Fruit fly (Drosophila melanogaster) ovary, adult (tissue): ENCODE measurements around the gene Dna2.

Experiments used
- CG17801 ChIP-seq: fragments of 200-800 bp; optimal IDR thresholded peaks from 2 replicates; lab custom pipeline; 2019; ENCODE audit warnings: missing biosample characterization, mild to moderate bottlenecking, missing genetic modification characterization, moderate library complexity; ENCODE audit not compliant: partially characterized antibody

The Dna2 gene

dm6 chrX:10009794-10010614 lies at the start of gene Dna2:
Dna2 (plus strand) TSS chrX:10010481.
- TF ChIP-seq CG17801 = no peak

dm6 chrX:9964778-9965291 lies 45.4 kb upstream of the Dna2 start, which contains the start of the genes CG1791 and CG1889:
CG1791 (minus strand) TSS chrX:9964878.
CG1889 (plus strand) TSS chrX:9965241.
- TF ChIP-seq CG17801 = no peak

- no peak for TF ChIP-seq CG17801
Observed at dm6 chrX:9975973-9976372, 34.3 kb upstream of the Dna2 start.

DNA sequence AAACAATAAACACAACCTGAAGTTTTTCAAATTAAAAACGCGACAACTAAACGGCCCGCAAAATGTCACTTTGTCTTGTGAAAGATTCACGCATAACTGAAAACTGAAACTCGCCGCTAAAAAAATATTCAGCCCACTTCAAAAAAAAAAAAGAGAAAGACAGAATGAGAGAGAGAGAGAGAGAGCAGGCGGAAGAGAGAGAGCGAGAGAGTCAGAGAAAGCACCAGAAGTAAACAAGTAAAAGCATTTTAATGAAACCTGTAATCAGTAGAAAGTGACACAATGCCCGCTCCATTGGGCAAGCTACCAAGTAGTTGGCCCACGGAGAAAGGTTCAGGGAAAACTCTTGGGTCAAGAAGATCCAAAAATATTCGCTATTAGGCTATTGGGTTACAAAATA lies 33.0 kb upstream of the Dna2 start, which contains the start of gene CG43386:
Gene CG43386 (minus strand): TSS at position 101 of the 400 bp plus-strand sequence.
- no peak for TF ChIP-seq CG17801

- TF ChIP-seq CG17801 = no peak
Observed at dm6 chrX:9980464-9980863, 29.8 kb upstream of the Dna2 start, which contains the start of gene CG15252. CG15252 (minus strand) TSS chrX:9980564.

dm6 chrX:9987361-9988087 lies 22.8 kb upstream of the Dna2 start:
- TF ChIP-seq CG17801 = no peak

DNA sequence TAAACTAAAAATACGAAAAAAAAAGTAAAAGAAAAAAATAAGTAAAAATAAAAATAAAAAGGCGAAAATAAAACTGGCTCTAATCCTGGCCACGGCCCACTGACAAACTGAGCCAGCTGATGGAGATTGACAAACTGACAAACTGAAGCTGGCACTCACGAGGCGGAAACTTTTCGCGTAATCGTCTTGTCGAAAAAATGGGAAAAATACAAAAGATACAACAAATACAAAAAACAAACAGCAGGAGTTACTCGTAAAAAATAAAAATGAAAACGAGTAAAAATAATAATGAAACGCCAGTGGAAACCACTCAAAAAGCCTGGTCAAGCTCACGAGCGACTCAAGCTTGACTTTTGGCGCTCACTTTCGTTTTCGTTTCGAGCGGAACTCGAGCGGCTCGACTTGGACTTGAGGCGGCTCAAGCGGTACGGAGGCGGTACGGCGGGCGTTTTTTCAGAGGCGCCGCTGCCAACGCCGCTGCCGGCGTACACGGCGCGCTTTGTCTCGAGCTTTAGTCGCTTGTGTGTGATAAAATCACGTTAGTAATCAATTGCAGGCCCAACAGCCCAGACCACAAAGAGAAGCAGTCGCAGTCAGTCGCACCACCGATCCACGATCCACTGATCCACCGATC lies 21.0 kb upstream of the Dna2 start, which contains the start of gene CG32694:
Gene CG32694 (plus strand): TSS at position 537 of the 634 bp plus-strand sequence.
- no peak for TF ChIP-seq CG17801

DNA sequence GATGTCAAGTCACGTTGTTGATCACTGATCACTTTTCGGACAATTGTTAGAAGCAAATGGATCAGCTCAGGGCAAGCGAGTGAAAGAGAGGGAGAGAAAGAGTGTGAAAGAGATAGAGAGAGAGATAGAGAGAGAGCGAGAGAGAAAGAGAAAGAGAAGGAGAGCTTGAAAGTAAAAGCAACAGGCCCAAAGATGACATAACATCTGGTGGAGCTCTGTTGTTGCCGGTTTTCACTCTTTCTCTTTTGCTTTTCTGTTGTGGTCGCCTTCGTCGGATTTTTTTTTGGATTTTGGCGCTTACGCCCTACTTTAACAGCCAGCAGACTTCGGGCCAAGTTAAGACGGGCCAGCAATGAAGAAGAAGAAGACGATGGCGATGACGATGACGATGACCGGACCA lies 19.3 kb upstream of the Dna2 start:
- no peak for TF ChIP-seq CG17801

DNA sequence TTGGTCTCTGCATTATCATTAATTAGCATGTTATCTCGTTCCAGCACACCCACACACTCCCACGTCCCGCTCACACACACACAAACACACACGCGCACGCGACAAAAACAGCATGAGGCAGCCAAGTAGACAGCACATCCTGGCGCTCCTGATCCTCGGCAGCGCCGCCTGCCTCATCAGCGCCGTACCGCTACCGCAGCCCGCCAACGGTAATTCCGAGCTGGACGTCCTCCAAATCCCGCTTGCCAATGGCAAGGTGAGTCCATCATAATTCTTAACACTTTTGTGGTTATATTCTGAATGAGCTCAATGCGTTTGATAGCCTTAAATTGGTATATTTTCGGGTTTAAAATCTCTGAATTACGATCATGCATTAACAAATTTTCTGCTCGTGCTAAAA lies 17.3 kb upstream of the Dna2 start:
- TF ChIP-seq CG17801 = no peak

dm6 chrX:9993427-9994218 lies 16.7 kb upstream of the Dna2 start:
- no peak for TF ChIP-seq CG17801

- no peak for TF ChIP-seq CG17801
Observed at dm6 chrX:10008576-10009260, 1.6 kb upstream of the Dna2 start, which contains the start of gene CG33557. CG33557 (plus strand) TSS chrX:10009210.

DNA sequence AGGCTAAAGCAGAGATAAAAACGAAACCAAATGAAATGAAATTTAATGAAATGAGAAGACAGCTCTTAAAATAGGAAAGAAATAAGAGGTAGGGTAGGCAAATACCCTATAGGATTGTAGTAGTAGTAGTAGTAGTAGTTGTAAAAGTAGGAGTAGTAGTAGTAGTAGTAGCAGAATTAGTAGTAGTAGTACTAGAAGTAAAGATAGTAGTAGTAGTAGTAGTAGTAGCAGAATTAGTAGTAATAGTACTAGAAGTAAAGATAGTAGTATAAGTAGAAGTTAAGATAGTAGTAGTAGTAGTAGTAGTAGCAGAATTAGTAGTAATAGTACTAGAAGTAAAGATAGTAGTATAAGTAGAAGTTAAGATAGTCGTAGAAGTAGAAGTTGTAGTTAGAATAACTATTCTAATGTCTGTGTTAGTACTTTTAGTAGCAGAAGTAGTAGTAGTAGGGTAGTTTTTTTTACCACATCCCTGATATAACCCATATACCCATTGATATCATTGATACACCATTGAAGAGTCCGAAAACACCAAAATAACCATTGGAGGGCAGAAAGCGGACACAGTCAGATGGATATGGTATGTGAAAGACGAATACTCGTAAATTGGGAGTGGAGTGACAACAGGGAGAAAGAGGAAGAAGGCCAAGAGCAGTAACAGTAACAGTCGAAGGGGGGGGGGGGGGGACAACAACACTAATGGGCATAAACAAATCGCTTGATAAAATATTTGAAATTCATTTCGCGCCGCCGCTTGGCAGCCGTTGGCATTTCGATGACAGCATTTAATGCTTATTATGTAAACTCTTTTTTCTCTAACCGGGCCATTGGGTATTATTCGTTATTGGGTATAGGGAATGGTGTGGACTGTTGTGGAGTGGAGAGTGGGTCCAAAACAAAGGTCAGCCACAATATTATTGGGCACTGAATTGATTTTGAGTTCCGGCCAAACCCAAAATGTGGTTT lies 4.7 kb downstream of the Dna2 start:
- TF ChIP-seq CG17801 = no peak

- no peak for TF ChIP-seq CG17801
Observed at dm6 chrX:10016724-10017123, 6.4 kb downstream of the Dna2 start, which contains the start of gene Cht6. Cht6 (plus strand) TSS chrX:10016845.

dm6 chrX:10020857-10021256 lies 10.6 kb downstream of the Dna2 start:
- no peak for TF ChIP-seq CG17801
